Worm (Caenorhabditis elegans) whole organism, L1 larva: ENCODE data around the gene W07G4.5.

Source experiments
- lin-39 ChIP-seq: fragments of 150-350 bp; optimal IDR thresholded peaks from 2 replicates; lab custom pipeline; 2014; ENCODE audit warnings: missing biosample characterization, missing genetic modification reagents, missing genetic modification characterization
- ztf-11 ChIP-seq, 2 experiments: sonication (generic microtip); optimal IDR thresholded peaks; 2 replicates each; lab custom pipeline; 2016 to 2017; ENCODE audit warnings: missing genetic modification characterization in 2 of 2, missing biosample characterization in 1 of 2, missing compliant biosample characterization in 1 of 2

- TF ChIP-seq ztf-11 (tag; optimal IDR thresholded peaks at IDR 0.05; lab: Kevin White, UChicago) (no peak), lin-39 (tag; lab: Kevin White, UChicago) (no peak)
These were observed at the start of gene W07G4.5 for ce11 chrV:13047574-13048030.
